Worm (Caenorhabditis elegans) whole organism, young adult: ENCODE data around the gene srh-169.

Source experiments
- B0261.1 ChIP-seq: sonication (generic microtip); optimal IDR thresholded peaks from 2 replicates; lab custom pipeline; 2016; ENCODE audit warnings: mild to moderate bottlenecking, missing genetic modification characterization, moderate library complexity, missing compliant biosample characterization
- D2030.7 ChIP-seq: fragments of 200-800 bp; sonication (Bioruptor generic); IDR thresholded peaks from 2 replicates; pipeline ENCODE4 v1.3.6; 2022; ENCODE audit warnings: missing genetic modification reagents, missing genetic modification characterization, missing compliant biosample characterization
- F33H1.4 ChIP-seq: fragments of 200-800 bp; sonication (Bioruptor generic); IDR thresholded peaks from 2 replicates; pipeline ENCODE4 v1.3.6; 2022; ENCODE audit warnings: missing genetic modification reagents, missing genetic modification characterization, missing compliant biosample characterization
- F39B2.1 ChIP-seq: fragments of 200-800 bp; sonication (Bioruptor generic); IDR thresholded peaks from 2 replicates; pipeline ENCODE4 v1.3.6; 2022; ENCODE audit warnings: missing genetic modification reagents, missing genetic modification characterization, missing compliant biosample characterization
- F49E8.2 ChIP-seq: sonication (generic microtip); optimal IDR thresholded peaks from 3 replicates; lab custom pipeline; 2017; ENCODE audit warnings: missing genetic modification characterization, mild to moderate bottlenecking, missing compliant biosample characterization, antibody characterized with exemption, moderate library complexity; ENCODE audit not compliant: insufficient read depth
- F55B11.4 ChIP-seq: sonication (generic microtip); optimal IDR thresholded peaks from 2 replicates; lab custom pipeline; 2016; ENCODE audit warnings: missing compliant biosample characterization, missing genetic modification characterization, borderline replicate concordance; ENCODE audit not compliant: insufficient read depth
- K11D2.4 ChIP-seq: fragments of 200-800 bp; sonication (Bioruptor generic); IDR thresholded peaks from 2 replicates; pipeline ENCODE4 v1.3.6; 2022; ENCODE audit warnings: missing genetic modification reagents, missing genetic modification characterization, missing compliant biosample characterization
- K12H6.12 ChIP-seq: fragments of 200-800 bp; sonication (Bioruptor generic); optimal IDR thresholded peaks from 2 replicates; lab custom pipeline; 2018; ENCODE audit warnings: mild to moderate bottlenecking, missing genetic modification characterization, missing compliant biosample characterization
- T26A5.8 ChIP-seq: sonication (generic microtip); optimal IDR thresholded peaks from 2 replicates; lab custom pipeline; 2016; ENCODE audit warnings: missing genetic modification characterization, missing compliant biosample characterization
- Y56A3A.18 ChIP-seq: fragments of 200-800 bp; sonication (Bioruptor generic); IDR thresholded peaks from 2 replicates; pipeline ENCODE4 v1.3.6; 2022; ENCODE audit warnings: missing genetic modification reagents, missing genetic modification characterization, missing compliant biosample characterization
- Y67H2A.10 ChIP-seq: fragments of 200-800 bp; sonication (Bioruptor generic); conservative IDR thresholded peaks from 2 replicates; pipeline ENCODE4 v1.3.6; 2022; ENCODE audit warnings: missing genetic modification reagents, missing genetic modification characterization, missing compliant biosample characterization
- ZK185.1 ChIP-seq: sonication (generic microtip); optimal IDR thresholded peaks from 2 replicates; lab custom pipeline; 2016; ENCODE audit warnings: mild to moderate bottlenecking, missing genetic modification characterization, missing compliant biosample characterization; ENCODE audit not compliant: poor library complexity, severe bottlenecking
- aptf-2 ChIP-seq: fragments of 200-800 bp; sonication (Bioruptor generic); conservative IDR thresholded peaks from 2 replicates; pipeline ENCODE4 v1.3.6; 2022; ENCODE audit warnings: missing genetic modification reagents, missing genetic modification characterization, missing compliant biosample characterization
- bed-2 ChIP-seq: fragments of 200-800 bp; sonication (Bioruptor generic); IDR thresholded peaks from 2 replicates; pipeline ENCODE4 v1.3.6; 2022; ENCODE audit warnings: missing genetic modification reagents, missing genetic modification characterization, missing compliant biosample characterization
- ceh-100 ChIP-seq: fragments of 200-800 bp; sonication (Bioruptor generic); IDR thresholded peaks from 2 replicates; pipeline ENCODE4 v1.3.6; 2022; ENCODE audit warnings: missing genetic modification reagents, missing genetic modification characterization, missing compliant biosample characterization
- ceh-40 ChIP-seq: fragments of 200-800 bp; sonication (Bioruptor generic); IDR thresholded peaks from 2 replicates; pipeline ENCODE4 v1.3.6; 2022; ENCODE audit warnings: missing genetic modification characterization, missing compliant biosample characterization
- ceh-79 ChIP-seq: sonication (generic microtip); optimal IDR thresholded peaks from 2 replicates; lab custom pipeline; 2017; ENCODE audit warnings: mild to moderate bottlenecking, missing genetic modification characterization, missing compliant biosample characterization
- ceh-91 ChIP-seq: fragments of 200-800 bp; sonication (Bioruptor generic); IDR thresholded peaks from 2 replicates; pipeline ENCODE4 v1.3.6; 2022; ENCODE audit warnings: missing genetic modification reagents, missing genetic modification characterization, missing compliant biosample characterization
- dpff-1 ChIP-seq: sonication (generic microtip); optimal IDR thresholded peaks from 2 replicates; lab custom pipeline; 2017; ENCODE audit warnings: mild to moderate bottlenecking, missing genetic modification characterization, missing compliant biosample characterization
- dpl-1 ChIP-seq: fragments of 150-350 bp; optimal IDR thresholded peaks from 2 replicates; lab custom pipeline; 2014; ENCODE audit warnings: missing biosample characterization, missing genetic modification reagents, missing genetic modification characterization
- efl-1 ChIP-seq: fragments of 150-350 bp; optimal IDR thresholded peaks from 2 replicates; lab custom pipeline; 2014; ENCODE audit warnings: missing biosample characterization, missing genetic modification reagents, missing genetic modification characterization
- him-1 ChIP-seq: sonication (generic microtip); optimal IDR thresholded peaks from 2 replicates; lab custom pipeline; 2016; ENCODE audit warnings: missing genotype, missing genetic modification reagents, missing genetic modification characterization, missing compliant biosample characterization
- hlh-12 ChIP-seq: sonication (generic microtip); optimal IDR thresholded peaks from 2 replicates; lab custom pipeline; 2016; ENCODE audit warnings: missing genetic modification characterization, missing compliant biosample characterization
- hmg-1.2 ChIP-seq: fragments of 200-800 bp; sonication (Bioruptor generic); IDR thresholded peaks from 2 replicates; pipeline ENCODE4 v1.3.6; 2022; ENCODE audit warnings: missing genetic modification reagents, missing genetic modification characterization, missing compliant biosample characterization
- hrde-1 ChIP-seq: sonication (generic microtip); optimal IDR thresholded peaks from 2 replicates; lab custom pipeline; 2016; ENCODE audit warnings: missing genetic modification characterization, mild to moderate bottlenecking, missing compliant biosample characterization, moderate library complexity, missing genotype, missing genetic modification reagents, borderline replicate concordance
- hsf-1 ChIP-seq: fragments of 200-800 bp; sonication (Bioruptor generic); IDR thresholded peaks from 2 replicates; pipeline ENCODE4 v1.3.6; 2022; ENCODE audit warnings: missing genetic modification reagents, missing genetic modification characterization, missing compliant biosample characterization
- let-607 ChIP-seq, 2 experiments: fragments of 200-800 bp in 1 of 2; sonication (Bioruptor generic) in 1 of 2; sonication (generic microtip) in 1 of 2; optimal IDR thresholded peaks; 2 replicates each; lab custom pipeline; 2016 to 2018; ENCODE audit warnings: mild to moderate bottlenecking in 2 of 2, missing compliant biosample characterization in 2 of 2, missing genetic modification characterization in 2 of 2, moderate library complexity in 2 of 2, missing genotype in 1 of 2
- lir-1 ChIP-seq: fragments of 200-800 bp; sonication (Bioruptor generic); conservative IDR thresholded peaks from 2 replicates; pipeline ENCODE4 v1.3.6; 2022; ENCODE audit warnings: missing genetic modification reagents, missing genetic modification characterization, missing compliant biosample characterization
- madf-6 ChIP-seq: fragments of 200-800 bp; sonication (Bioruptor generic); IDR thresholded peaks from 2 replicates; pipeline ENCODE4 v1.3.6; 2022; ENCODE audit warnings: missing genetic modification reagents, missing genetic modification characterization, missing compliant biosample characterization
- madf-8 ChIP-seq: fragments of 200-800 bp; sonication (Bioruptor generic); conservative IDR thresholded peaks from 2 replicates; pipeline ENCODE4 v1.3.6; 2022; ENCODE audit warnings: missing genetic modification reagents, missing genetic modification characterization, missing compliant biosample characterization
- mxl-1 ChIP-seq: sonication (generic microtip); optimal IDR thresholded peaks from 2 replicates; lab custom pipeline; 2016; ENCODE audit warnings: missing genetic modification characterization, missing compliant biosample characterization
- nhr-27 ChIP-seq: fragments of 200-800 bp; sonication (Bioruptor generic); optimal IDR thresholded peaks from 2 replicates; lab custom pipeline; 2018; ENCODE audit warnings: mild to moderate bottlenecking, missing genetic modification characterization, moderate library complexity, missing compliant biosample characterization
- nhr-80 ChIP-seq: sonication (generic microtip); optimal IDR thresholded peaks from 2 replicates; lab custom pipeline; 2016; ENCODE audit warnings: missing genetic modification characterization, missing compliant biosample characterization
- xnd-1 ChIP-seq: sonication (generic microtip); optimal IDR thresholded peaks from 2 replicates; lab custom pipeline; 2016; ENCODE audit warnings: missing genotype, missing genetic modification reagents, missing genetic modification characterization, missing compliant biosample characterization
- zfh-2 ChIP-seq: fragments of 200-800 bp; sonication (Bioruptor generic); conservative IDR thresholded peaks from 2 replicates; pipeline ENCODE4 v1.3.6; 2022; ENCODE audit warnings: missing genetic modification reagents, missing genetic modification characterization, missing compliant biosample characterization
- ztf-22 ChIP-seq: fragments of 200-800 bp; sonication (Bioruptor generic); optimal IDR thresholded peaks from 2 replicates; lab custom pipeline; 2018; ENCODE audit warnings: mild to moderate bottlenecking, missing genetic modification characterization, moderate library complexity, missing compliant biosample characterization
- ztf-25 ChIP-seq: fragments of 200-800 bp; sonication (Bioruptor generic); IDR thresholded peaks from 2 replicates; pipeline ENCODE4 v1.3.6; 2022; ENCODE audit warnings: missing genetic modification reagents, missing genetic modification characterization, missing compliant biosample characterization
- ztf-26 ChIP-seq: sonication (generic microtip); optimal IDR thresholded peaks from 2 replicates; lab custom pipeline; 2017; ENCODE audit warnings: missing genetic modification characterization, missing compliant biosample characterization
- ztf-3 ChIP-seq: fragments of 200-800 bp; sonication (Bioruptor generic); optimal IDR thresholded peaks from 2 replicates; lab custom pipeline; 2018; ENCODE audit warnings: mild to moderate bottlenecking, missing genetic modification characterization, missing compliant biosample characterization

The srh-169 gene

ce11 chrV:4047541-4047940, at the start of gene srh-169:
Gene srh-169, plus strand, starts transcription at chrV:4047841.
- TF ChIP-seq F55B11.4 (tag; lab: Kevin White, UChicago) = no peak
- TF ChIP-seq mxl-1 (tag; lab: Kevin White, UChicago) = no peak
- TF ChIP-seq ZK185.1 (tag; lab: Kevin White, UChicago) = no peak
- no peak for TF ChIP-seq nhr-80
- TF ChIP-seq ztf-22 = no peak
- no peak for TF ChIP-seq ztf-26 (tag; lab: Kevin White, UChicago)
- no peak for TF ChIP-seq ceh-79 (tag; lab: Kevin White, UChicago)
- TF ChIP-seq madf-6 (GFP tag; lab: Robert Waterston, UW) = no peak
- no peak for TF ChIP-seq hsf-1
- no peak for TF ChIP-seq Y56A3A.18
- no peak for TF ChIP-seq hrde-1 (tag; lab: Kevin White, UChicago)
- no peak for TF ChIP-seq F49E8.2 (tag; lab: Kevin White, UChicago)
- TF ChIP-seq D2030.7 (GFP tag; lab: Robert Waterston, UW) = no peak
- no peak for TF ChIP-seq xnd-1 (tag; lab: Kevin White, UChicago)
- TF ChIP-seq ztf-3 (GFP tag; lab: Kevin White, UChicago) = no peak
- TF ChIP-seq K11D2.4 = no peak

- TF ChIP-seq F39B2.1 (no peak), hmg-1.2 (peak; percentile 77), K12H6.12 (tag; lab: Kevin White, UChicago) (no peak), B0261.1 (tag; lab: Kevin White, UChicago) (no peak), Y67H2A.10 (GFP tag; lab: Robert Waterston, UW) (no peak), hlh-12 (tag; lab: Kevin White, UChicago) (no peak), bed-2 (GFP tag; lab: Robert Waterston, UW) (no peak), ztf-25 (GFP tag; lab: Robert Waterston, UW) (no peak), efl-1 (GFP tag; lab: Kevin White, UChicago) (peak; percentile 88), F49E8.2 (tag; lab: Kevin White, UChicago) (no peak), hsf-1 (peak; percentile 58; the same call in 1 of the 2 replicates), D2030.7 (GFP tag; lab: Robert Waterston, UW) (peak; percentile 46; the same call in 1 of the 2 replicates), xnd-1 (tag; lab: Kevin White, UChicago) (peak; percentile 90), ceh-91 (GFP tag; lab: Robert Waterston, UW) (0 out of 2 replicates have a peak, but pooled peaks have one; percentile 17), aptf-2 (GFP tag; lab: Robert Waterston, UW) (0 out of 2 replicates have a peak, but pooled peaks have one; percentile 35), lir-1 (no peak), dpl-1 (GFP tag; lab: Kevin White, UChicago) (peak; percentile 62), ceh-40 (GFP tag; lab: Robert Waterston, UW) (no peak), F33H1.4 (GFP tag; lab: Robert Waterston, UW) (peak; percentile 30; the same call in 1 of the 2 replicates), madf-8 (GFP tag; lab: Robert Waterston, UW) (peak; percentile 93), dpff-1 (tag; lab: Kevin White, UChicago) (no peak), madf-6 (GFP tag; lab: Robert Waterston, UW) (peak; percentile 96), ceh-100 (GFP tag; lab: Robert Waterston, UW) (0 out of 2 replicates have a peak, but pooled peaks have one; percentile 10), mxl-1 (tag; lab: Kevin White, UChicago) (no peak), nhr-27 (no peak)
Measured at ce11 chrV:4004577-4004976, 43.1 kb upstream of the srh-169 start.

- no peak for TF ChIP-seq efl-1 (GFP tag; lab: Kevin White, UChicago)
- no peak for TF ChIP-seq let-607 (tag; optimal IDR thresholded peaks at IDR 0.05; lab: Kevin White, UChicago)
- TF ChIP-seq T26A5.8 (tag; lab: Kevin White, UChicago) = no peak
- no peak for TF ChIP-seq ceh-100 (GFP tag; lab: Robert Waterston, UW)
- TF ChIP-seq him-1 (tag; lab: Kevin White, UChicago) = no peak
- no peak for TF ChIP-seq zfh-2 (GFP tag; lab: Robert Waterston, UW)
Measured at ce11 chrV:4005219-4005618, 42.4 kb upstream of the srh-169 start, which contains the start of gene srh-8. Gene srh-8, plus strand, starts transcription at chrV:4005519.
